Fruit fly (Drosophila melanogaster): ENCODE measurements around the gene amrt.

The amrt gene

dm6 chrX:13815526-13816173 lies 33.4 kb downstream of the amrt start (continued):
- TF ChIP-seq CG6808 (GFP tag; optimal IDR thresholded peaks at IDR 0.05) (peak; percentile 77), vri (GFP tag; optimal IDR thresholded peaks at IDR 0.05) (peak; percentile 49), CG9139 (GFP tag; optimal IDR thresholded peaks at IDR 0.05) (peak; percentile 48), dsx (GFP tag; optimal IDR thresholded peaks at IDR 0.05; ENCODE audit: poor library complexity, severe bottlenecking) (peak; percentile 72), CG16779 (tag; optimal IDR thresholded peaks at IDR 0.05) (peak; percentile 63), cyc (GFP tag; optimal IDR thresholded peaks at IDR 0.05) (peak; percentile 64), Eip93F (GFP tag; optimal IDR thresholded peaks at IDR 0.05) (no peak), CG32006 (GFP tag; optimal IDR thresholded peaks at IDR 0.05) (peak; percentile 92), ss (GFP tag; optimal IDR thresholded peaks at IDR 0.05) (peak; percentile 73 to 79), topi (GFP tag; optimal IDR thresholded peaks at IDR 0.05) (peak; percentile 55), fkh (GFP tag; optimal IDR thresholded peaks at IDR 0.05) (peak; percentile 86), CG8319 (GFP tag; optimal IDR thresholded peaks at IDR 0.05) (peak; percentile 5), CG11762 (GFP tag; optimal IDR thresholded peaks at IDR 0.05; ENCODE audit: insufficient read depth) (peak; percentile 65), pdm3 (GFP tag; optimal IDR thresholded peaks at IDR 0.05) (peak; percentile 82), Lpt (GFP tag; optimal IDR thresholded peaks at IDR 0.05) (peak; percentile 71), CG15336 (GFP tag; IDR thresholded peaks at IDR 0.05) (peak; percentile 78), CG8119 (GFP tag; IDR thresholded peaks at IDR 0.05) (peak; percentile 81), svp (GFP tag) (peak; percentile 77)

- peak; percentile 48 for TF ChIP-seq fkh (GFP tag; optimal IDR thresholded peaks at IDR 0.05)
- no peak for TF ChIP-seq Ets96B (tag; optimal IDR thresholded peaks at IDR 0.05)
- TF ChIP-seq esn (GFP tag; optimal IDR thresholded peaks at IDR 0.05) = peak; percentile 27
- TF ChIP-seq eg (GFP tag; IDR thresholded peaks at IDR 0.05) = peak; percentile 73
- peak; percentile 82 for TF ChIP-seq svp (GFP tag)
- no peak for TF ChIP-seq CG11294 (GFP tag; IDR thresholded peaks at IDR 0.05)
- peak; percentile 9 for TF ChIP-seq Hr39 (GFP tag; optimal IDR thresholded peaks at IDR 0.05)
- TF ChIP-seq Met (GFP tag; optimal IDR thresholded peaks at IDR 0.05) = peak; percentile 13
- TF ChIP-seq Eip78C (GFP tag) = peak; percentile 73
- no peak for TF ChIP-seq Sox14 (GFP tag; optimal IDR thresholded peaks at IDR 0.05)
- TF ChIP-seq CG15336 (GFP tag; IDR thresholded peaks at IDR 0.05) = peak; percentile 75
- TF ChIP-seq CG6854 (GFP tag; optimal IDR thresholded peaks at IDR 0.05) = no peak
- no peak for TF ChIP-seq vri (GFP tag; optimal IDR thresholded peaks at IDR 0.05)
- TF ChIP-seq CG6163 (GFP tag; IDR thresholded peaks at IDR 0.05) = peak; percentile 23; the same call in 1 of the 3 replicates
- TF ChIP-seq CG6276 (GFP tag; optimal IDR thresholded peaks at IDR 0.05) = peak; percentile 55
- TF ChIP-seq CG32006 (GFP tag; optimal IDR thresholded peaks at IDR 0.05) = peak; percentile 35
- TF ChIP-seq OdsH (GFP tag; optimal IDR thresholded peaks at IDR 0.05) = peak; percentile 12
- TF ChIP-seq Sox102F (GFP tag; optimal IDR thresholded peaks at IDR 0.05) = peak; percentile 3
- peak; percentile 0 for TF ChIP-seq net (GFP tag; optimal IDR thresholded peaks at IDR 0.05)
- TF ChIP-seq spab (GFP tag; optimal IDR thresholded peaks at IDR 0.05) = no peak
- TF ChIP-seq CG8119 (GFP tag; IDR thresholded peaks at IDR 0.05) = peak; percentile 45; the same call in 1 of the 3 replicates
- peak; percentile 28 for TF ChIP-seq pdm3 (GFP tag; optimal IDR thresholded peaks at IDR 0.05)
- peak; percentile 6 for TF ChIP-seq Hr4 (GFP tag; optimal IDR thresholded peaks at IDR 0.05)
These were observed 35.3 kb downstream of the amrt start for dm6 chrX:13817418-13818171.

- TF ChIP-seq vri (GFP tag; optimal IDR thresholded peaks at IDR 0.05) (peak; percentile 67), fd59A (GFP tag; optimal IDR thresholded peaks at IDR 0.05) (no peak), CG11762 (GFP tag; optimal IDR thresholded peaks at IDR 0.05; ENCODE audit: insufficient read depth) (no peak), CG32006 (GFP tag; optimal IDR thresholded peaks at IDR 0.05) (no peak)
These were observed 35.9 kb downstream of the amrt start for dm6 chrX:13818172-13818472.

All from whole organism, prepupa.